Fruit fly (Drosophila melanogaster) whole organism, embryonic: ENCODE measurements around the gene CG7924.

Experiments used
- Bdp1 ChIP-seq: fragments of 200-800 bp; sonication (Bioruptor generic); optimal IDR thresholded peaks from 3 replicates; lab custom pipeline; 2016; ENCODE audit warnings: missing biosample characterization, missing genetic modification characterization
- CG1024 ChIP-seq: fragments of 200-800 bp; sonication (Bioruptor generic); IDR thresholded peaks from 2 replicates; pipeline ENCODE4 v1.3.6; 2022; ENCODE audit warnings: missing biosample characterization, missing genetic modification characterization
- CG10274 ChIP-seq: fragments of 200-800 bp; sonication (Bioruptor generic); optimal IDR thresholded peaks from 3 replicates; lab custom pipeline; 2017; ENCODE audit warnings: missing biosample characterization, mild to moderate bottlenecking, missing genetic modification characterization
- CG11695 ChIP-seq: fragments of 200-800 bp; sonication (Bioruptor generic); IDR thresholded peaks from 3 replicates; pipeline ENCODE4 v1.3.6; 2022; ENCODE audit warnings: missing biosample characterization, missing genetic modification characterization
- CG11696 ChIP-seq: fragments of 200-800 bp; sonication (Bioruptor generic); IDR thresholded peaks from 2 replicates; pipeline ENCODE4 v1.3.6; 2022; ENCODE audit warnings: missing biosample characterization, missing genetic modification characterization
- CG12236 ChIP-seq: fragments of 200-800 bp; sonication (Bioruptor generic); optimal IDR thresholded peaks from 2 replicates; lab custom pipeline; 2016; ENCODE audit warnings: missing biosample characterization, missing genetic modification characterization
- CG13775 ChIP-seq: fragments of 200-800 bp; sonication (Bioruptor generic); optimal IDR thresholded peaks from 3 replicates; lab custom pipeline; 2017; ENCODE audit warnings: missing biosample characterization, mild to moderate bottlenecking, missing genetic modification characterization
- CG14441 ChIP-seq: fragments of 200-800 bp; sonication (Bioruptor generic); IDR thresholded peaks from 2 replicates; pipeline ENCODE4 v1.3.6; 2022; ENCODE audit warnings: missing biosample characterization, missing genetic modification characterization
- CG14710 ChIP-seq: fragments of 200-800 bp; sonication (Bioruptor generic); optimal IDR thresholded peaks from 3 replicates; lab custom pipeline; 2019; ENCODE audit warnings: missing biosample characterization, mild to moderate bottlenecking, missing genetic modification characterization, moderate library complexity
- CG15696 ChIP-seq: fragments of 200-800 bp; sonication (Bioruptor generic); optimal IDR thresholded peaks from 2 replicates; lab custom pipeline; 2019; ENCODE audit warnings: missing biosample characterization, mild to moderate bottlenecking, missing genetic modification characterization, moderate library complexity
- CG1603 ChIP-seq: fragments of 200-800 bp; sonication (Bioruptor generic); optimal IDR thresholded peaks from 2 replicates; lab custom pipeline; 2019; ENCODE audit warnings: missing biosample characterization, mild to moderate bottlenecking, missing genetic modification characterization, moderate library complexity
- CG18011 ChIP-seq: fragments of 200-800 bp; sonication (Bioruptor generic); optimal IDR thresholded peaks from 2 replicates; lab custom pipeline; 2017; ENCODE audit warnings: missing biosample characterization, missing genetic modification characterization, mild to moderate bottlenecking, moderate library complexity, missing genotype
- CG2199 ChIP-seq: fragments of 200-800 bp; sonication (Bioruptor generic); IDR thresholded peaks from 3 replicates; pipeline ENCODE4 v1.3.6; 2022; ENCODE audit warnings: missing biosample characterization, missing genetic modification characterization
- CG31388 ChIP-seq: fragments of 200-800 bp; sonication (Bioruptor generic); optimal IDR thresholded peaks from 2 replicates; lab custom pipeline; 2016; ENCODE audit warnings: missing biosample characterization, missing genetic modification characterization
- CG42726 ChIP-seq: fragments of 200-800 bp; sonication (Bioruptor generic); IDR thresholded peaks from 2 replicates; pipeline ENCODE4 v1.3.6; 2022; ENCODE audit warnings: missing biosample characterization, missing genetic modification characterization; ENCODE audit not compliant: partially characterized antibody
- CG43689 ChIP-seq: fragments of 200-800 bp; sonication (Bioruptor generic); IDR thresholded peaks from 2 replicates; pipeline ENCODE4 v1.3.6; 2022; ENCODE audit warnings: missing biosample characterization, missing genetic modification characterization
- CG6654 ChIP-seq: fragments of 200-800 bp; sonication (Bioruptor generic); optimal IDR thresholded peaks from 2 replicates; lab custom pipeline; 2017; ENCODE audit warnings: missing biosample characterization, mild to moderate bottlenecking, missing genetic modification characterization
- Deaf1 ChIP-seq: fragments of 200-800 bp; optimal IDR thresholded peaks from 3 replicates; lab custom pipeline; 2019; ENCODE audit warnings: missing biosample characterization, mild to moderate bottlenecking, missing genetic modification characterization, moderate library complexity
- E2f2 ChIP-seq: fragments of 200-800 bp; sonication (Bioruptor generic); IDR thresholded peaks from 2 replicates; pipeline ENCODE4 v1.3.6; 2022; ENCODE audit warnings: missing biosample characterization, missing genetic modification characterization
- GATAe ChIP-seq: fragments of 200-800 bp; sonication (Bioruptor generic); conservative IDR thresholded peaks from 2 replicates; pipeline ENCODE4 v1.3.6; 2022; ENCODE audit warnings: missing biosample characterization, missing genetic modification characterization
- HmgD ChIP-seq: fragments of 200-800 bp; sonication (Bioruptor generic); optimal IDR thresholded peaks from 3 replicates; lab custom pipeline; 2016; ENCODE audit warnings: missing biosample characterization, missing genetic modification characterization
- HmgZ ChIP-seq: fragments of 200-800 bp; sonication (Bioruptor generic); optimal IDR thresholded peaks from 2 replicates; lab custom pipeline; 2018; ENCODE audit warnings: missing biosample characterization, mild to moderate bottlenecking, missing genetic modification characterization
- Mrtf ChIP-seq: fragments of 200-800 bp; sonication (Bioruptor generic); IDR thresholded peaks from 3 replicates; pipeline ENCODE4 v1.3.6; 2022; ENCODE audit warnings: missing biosample characterization, missing genetic modification characterization
- NC2α ChIP-seq: fragments of 200-800 bp; sonication (Bioruptor generic); optimal IDR thresholded peaks from 2 replicates; lab custom pipeline; 2016; ENCODE audit warnings: missing biosample characterization, missing genetic modification characterization
- Neu2 ChIP-seq: fragments of 200-800 bp; sonication (Bioruptor generic); optimal IDR thresholded peaks from 3 replicates; lab custom pipeline; 2016; ENCODE audit warnings: missing biosample characterization, missing genetic modification characterization, borderline replicate concordance
- Side ChIP-seq: fragments of 200-800 bp; sonication (Bioruptor generic); optimal IDR thresholded peaks from 2 replicates; lab custom pipeline; 2016; ENCODE audit warnings: missing biosample characterization, missing genetic modification characterization
- Sry-δ ChIP-seq: fragments of 200-800 bp; sonication (Bioruptor generic); optimal IDR thresholded peaks from 2 replicates; lab custom pipeline; 2016; ENCODE audit warnings: missing biosample characterization, missing genetic modification characterization
- al ChIP-seq: fragments of 200-800 bp; sonication (Bioruptor generic); IDR thresholded peaks from 2 replicates; pipeline ENCODE4 v1.3.6; 2022; ENCODE audit warnings: missing biosample characterization, missing genetic modification characterization
- chinmo ChIP-seq: fragments of 200-800 bp; sonication (Bioruptor generic); IDR thresholded peaks from 4 replicates; pipeline ENCODE4 v1.3.6; 2022; ENCODE audit warnings: missing biosample characterization, missing genetic modification characterization; ENCODE audit not compliant: partially characterized antibody
- chn ChIP-seq: fragments of 200-800 bp; sonication (Bioruptor generic); optimal IDR thresholded peaks from 2 replicates; lab custom pipeline; 2016; ENCODE audit warnings: missing biosample characterization, missing genetic modification characterization
- fru ChIP-seq: fragments of >200 bp; optimal IDR thresholded peaks from 2 replicates; lab custom pipeline; 2017
- fu2 ChIP-seq: fragments of 200-800 bp; sonication (Bioruptor generic); optimal IDR thresholded peaks from 2 replicates; lab custom pipeline; 2016; ENCODE audit warnings: missing biosample characterization, missing genetic modification characterization
- gcm ChIP-seq: fragments of 200-800 bp; sonication (Bioruptor generic); optimal IDR thresholded peaks from 2 replicates; lab custom pipeline; 2019; ENCODE audit warnings: missing biosample characterization, mild to moderate bottlenecking, missing genetic modification characterization, moderate library complexity
- gem ChIP-seq: fragments of 200-800 bp; sonication (Bioruptor generic); optimal IDR thresholded peaks from 2 replicates; lab custom pipeline; 2019; ENCODE audit warnings: missing biosample characterization, mild to moderate bottlenecking, missing genetic modification characterization, moderate library complexity
- gfzf ChIP-seq: fragments of 200-800 bp; sonication (Bioruptor generic); optimal IDR thresholded peaks from 2 replicates; lab custom pipeline; 2016; ENCODE audit warnings: missing biosample characterization, mild to moderate bottlenecking, missing genetic modification characterization, moderate library complexity
- lola ChIP-seq, 3 experiments: fragments of >200 bp in 2 of 3; fragments of 200-800 bp in 1 of 3; sonication (Bioruptor generic) in 1 of 3; optimal IDR thresholded peaks; 2 replicates each; lab custom pipeline; 2017 to 2019; ENCODE audit warnings: missing biosample characterization in 3 of 3, missing genetic modification characterization in 3 of 3, mild to moderate bottlenecking in 1 of 3, moderate library complexity in 1 of 3
- lov ChIP-seq, 2 experiments: fragments of 200-800 bp in 1 of 2; fragments of >200 bp in 1 of 2; sonication (Bioruptor generic) in 1 of 2; IDR thresholded peaks in 1 of 2; optimal IDR thresholded peaks in 1 of 2; 2 replicates in 1 of 2; 3 replicates in 1 of 2; pipeline versions ENCODE4 v1.3.6 to Lab custom; 2017 to 2022; ENCODE audit warnings: missing biosample characterization in 1 of 2, missing genetic modification characterization in 1 of 2
- luna ChIP-seq: fragments of 200-800 bp; sonication (Bioruptor generic); optimal IDR thresholded peaks from 2 replicates; lab custom pipeline; 2016; ENCODE audit warnings: missing biosample characterization, missing genetic modification characterization
- nmo ChIP-seq: fragments of 200-800 bp; sonication (Bioruptor generic); optimal IDR thresholded peaks from 2 replicates; lab custom pipeline; 2018; ENCODE audit warnings: missing biosample characterization, mild to moderate bottlenecking, missing genetic modification characterization, moderate library complexity
- org-1 ChIP-seq: fragments of 200-800 bp; sonication (Bioruptor generic); optimal IDR thresholded peaks from 2 replicates; lab custom pipeline; 2017; ENCODE audit warnings: missing biosample characterization, missing genetic modification characterization
- pan ChIP-seq, 4 experiments: fragments of >200 bp in 3 of 4; fragments of 200-800 bp in 1 of 4; sonication (Bioruptor generic) in 1 of 4; optimal IDR thresholded peaks in 3 of 4; IDR thresholded peaks in 1 of 4; 2 replicates each; pipeline versions ENCODE4 v1.3.6 to Lab custom; 2017 to 2022; ENCODE audit warnings: missing biosample characterization in 2 of 4, missing genetic modification characterization in 2 of 4, mixed read lengths in 1 of 4
- pita ChIP-seq: fragments of 200-800 bp; sonication (Bioruptor generic); optimal IDR thresholded peaks from 2 replicates; lab custom pipeline; 2017; ENCODE audit warnings: missing biosample characterization, mild to moderate bottlenecking, missing genetic modification characterization
- pzg ChIP-seq: fragments of 200-800 bp; sonication (Bioruptor generic); optimal IDR thresholded peaks from 3 replicates; lab custom pipeline; 2018; ENCODE audit warnings: missing biosample characterization, mild to moderate bottlenecking, missing genetic modification characterization, moderate library complexity
- rib ChIP-seq: fragments of 200-800 bp; sonication (Bioruptor generic); IDR thresholded peaks from 2 replicates; pipeline ENCODE4 v1.3.6; 2022; ENCODE audit warnings: missing biosample characterization, missing genetic modification characterization
- run ChIP-seq: fragments of 200-800 bp; sonication (Bioruptor generic); optimal IDR thresholded peaks from 3 replicates; lab custom pipeline; 2018; ENCODE audit warnings: missing biosample characterization, mild to moderate bottlenecking, missing genetic modification characterization
- sens ChIP-seq: fragments of 200-800 bp; sonication (Bioruptor generic); peaks from one replicate; lab custom pipeline; 2016; ENCODE audit warnings: missing biosample characterization, missing genetic modification characterization
- stwl ChIP-seq: fragments of 200-800 bp; sonication (Bioruptor generic); optimal IDR thresholded peaks from 3 replicates; lab custom pipeline; 2018; ENCODE audit warnings: missing biosample characterization, mild to moderate bottlenecking, missing genetic modification characterization, moderate library complexity
- trem ChIP-seq: fragments of 200-800 bp; optimal IDR thresholded peaks from 3 replicates; lab custom pipeline; 2019; ENCODE audit warnings: missing biosample characterization, mild to moderate bottlenecking, missing genetic modification characterization, moderate library complexity
- vvl ChIP-seq: fragments of 200-800 bp; sonication (Bioruptor generic); IDR thresholded peaks from 2 replicates; pipeline ENCODE4 v1.3.6; 2022; ENCODE audit warnings: missing biosample characterization, missing genetic modification characterization
- zf30C ChIP-seq: fragments of 200-800 bp; sonication (Bioruptor generic); optimal IDR thresholded peaks from 3 replicates; lab custom pipeline; 2018; ENCODE audit warnings: missing biosample characterization, mild to moderate bottlenecking, missing genetic modification characterization

CG7924 gene

dm6 chr3L:14212300-14212893 is 20.9 kb upstream of the CG7924 start (continued):
- TF ChIP-seq gcm (GFP tag; lab: Kevin White, UChicago) (no peak), CG1603 (no peak), E2f2 (no peak), fu2 (no peak), CG42726 (GFP tag; lab: Robert Waterston, UW) (peak; percentile 72), gfzf (no peak), CG12236 (GFP tag; lab: Kevin White, UChicago) (no peak), fru (no peak), CG18011 (GFP tag; lab: Kevin White, UChicago) (no peak), chinmo (0 out of 4 replicates have a peak, but pooled peaks have one; percentile 3), rib (no peak), nmo (no peak), Deaf1 (tag; lab: Kevin White, UChicago) (no peak), Mrtf (GFP tag; lab: Robert Waterston, UW) (no peak), CG11696 (GFP tag; lab: Robert Waterston, UW) (no peak), NC2α (GFP tag; lab: Kevin White, UChicago) (no peak), pan (optimal IDR thresholded peaks at IDR 0.05; lab: Kevin White, UChicago) (no peak), pan (GFP tag; optimal IDR thresholded peaks at IDR 0.05 in 1 of 2, IDR thresholded peaks at IDR 0.05 in 1 of 2) (no peak), GATAe (GFP tag; lab: Robert Waterston, UW) (no peak), trem (no peak), Neu2 (no peak), pita (peak; percentile 68), CG14710 (peak; percentile 29), chn (GFP tag; lab: Kevin White, UChicago) (no peak), CG43689 (GFP tag; lab: Robert Waterston, UW) (no peak), CG6654 (GFP tag; lab: Kevin White, UChicago) (peak; percentile 97), Bdp1 (GFP tag; lab: Kevin White, UChicago) (no peak), stwl (tag; lab: Kevin White, UChicago) (peak; percentile 73), pzg (GFP tag; lab: Kevin White, UChicago) (peak; percentile 6), HmgD (no peak), CG2199 (GFP tag; lab: Robert Waterston, UW) (peak; percentile 61; the same call in 1 of the 3 replicates), al (GFP tag; lab: Robert Waterston, UW) (no peak), CG10274 (GFP tag; lab: Kevin White, UChicago) (no peak), Sry-δ (GFP tag; lab: Kevin White, UChicago) (no peak), HmgZ (peak; percentile 12), CG11695 (GFP tag; lab: Robert Waterston, UW) (no peak), vvl (GFP tag; lab: Robert Waterston, UW) (peak; percentile 61; the same call in 1 of the 2 replicates), CG1024 (GFP tag; lab: Robert Waterston, UW) (no peak), run (tag; lab: Kevin White, UChicago) (no peak), Side (no peak), CG15696 (no peak), zf30C (GFP tag; lab: Kevin White, UChicago) (no peak), gem (tag; lab: Kevin White, UChicago) (no peak), sens (GFP tag; lab: Kevin White, UChicago) (no peak), luna (no peak), CG31388 (GFP tag; lab: Kevin White, UChicago) (no peak), lola (GFP tag; optimal IDR thresholded peaks at IDR 0.05; lab: Kevin White, UChicago) (no peak), CG13775 (no peak), CG14441 (GFP tag; lab: Robert Waterston, UW) (no peak), lov (optimal IDR thresholded peaks at IDR 0.05; lab: Kevin White, UChicago) (no peak), lov (GFP tag; IDR thresholded peaks at IDR 0.05; lab: Robert Waterston, UW) (no peak), org-1 (no peak)
